Worm (Caenorhabditis elegans): ENCODE data around the gene cut-4.

DNA sequence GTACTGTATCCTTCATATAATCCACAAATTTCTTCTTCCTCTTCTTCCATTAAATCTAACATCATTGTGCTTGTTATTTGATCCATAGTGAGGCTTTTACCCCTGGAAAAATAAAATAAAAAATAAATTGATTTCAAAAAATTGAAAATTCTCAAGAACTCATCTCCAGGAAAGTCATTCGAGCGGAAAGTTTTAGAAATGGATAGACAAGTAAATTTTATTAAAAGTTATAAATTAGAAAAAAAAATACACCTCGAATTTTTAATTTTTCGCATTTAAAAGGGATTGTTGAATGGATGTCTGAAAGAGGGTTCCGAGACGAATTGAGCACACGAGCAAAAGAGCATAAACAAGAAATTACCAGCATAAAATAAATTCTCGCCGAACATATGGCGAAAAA is 14.0 kb upstream of the cut-4 start, which contains the start of gene frpr-21:
- TF ChIP-seq zag-1 (tag; optimal IDR thresholded peaks at IDR 0.05): no peak
- TF ChIP-seq nhr-10 (tag; optimal IDR thresholded peaks at IDR 0.05): no peak
- TF ChIP-seq lin-39 (tag; optimal IDR thresholded peaks at IDR 0.05): no peak
- no peak for TF ChIP-seq nhr-23 (tag; optimal IDR thresholded peaks at IDR 0.05)
- no peak for TF ChIP-seq nhr-12 (tag; optimal IDR thresholded peaks at IDR 0.05)
- TF ChIP-seq peb-1 (tag; optimal IDR thresholded peaks at IDR 0.05): no peak
- TF ChIP-seq nhr-77 (tag; optimal IDR thresholded peaks at IDR 0.05): no peak

All from whole organism, L2 larva.